Worm (Caenorhabditis elegans): ENCODE measurements around the gene mrps-18C.
"Not testable (repeated sequence)": the region's sequence is repeated elsewhere in the genome, so short reads cannot be mapped to it uniquely, and the experiment has no call there.

The mrps-18C gene

ce11 chrIII:4962886-4963285, 27.5 kb downstream of the mrps-18C start, which contains the start of gene C27F2.9 (continued):
- TF ChIP-seq ref-2 (tag; optimal IDR thresholded peaks at IDR 0.05) (peak; percentile 47), pha-2 (tag; optimal IDR thresholded peaks at IDR 0.05) (no peak), elt-2 (tag; optimal IDR thresholded peaks at IDR 0.05) (peak; percentile 61), ceh-34 (tag; optimal IDR thresholded peaks at IDR 0.05) (peak; percentile 51), odd-2 (tag; optimal IDR thresholded peaks at IDR 0.05) (no peak), nfya-1 (tag; optimal IDR thresholded peaks at IDR 0.05) (peak; percentile 82), pha-4 (tag; optimal IDR thresholded peaks at IDR 0.05) (no peak), ttx-3 (tag; optimal IDR thresholded peaks at IDR 0.05) (peak; percentile 36), syd-9 (tag; optimal IDR thresholded peaks at IDR 0.05) (no peak)

- TF ChIP-seq gmeb-2 (tag; optimal IDR thresholded peaks at IDR 0.05) (no peak), pros-1 (tag; optimal IDR thresholded peaks at IDR 0.05) (no peak), tbx-2 (tag; optimal IDR thresholded peaks at IDR 0.05) (no peak), ceh-45 (GFP tag; IDR thresholded peaks at IDR 0.05) (no peak), elt-4 (tag; optimal IDR thresholded peaks at IDR 0.05) (no peak), zip-5 (tag; optimal IDR thresholded peaks at IDR 0.05) (no peak), nfya-1 (tag; optimal IDR thresholded peaks at IDR 0.05) (no peak), ceh-48 (tag; optimal IDR thresholded peaks at IDR 0.05) (no peak), ets-4 (tag; optimal IDR thresholded peaks at IDR 0.05) (no peak), syd-9 (tag; optimal IDR thresholded peaks at IDR 0.05) (no peak), ceh-9 (tag; optimal IDR thresholded peaks at IDR 0.05) (no peak), K02D7.2 (tag; optimal IDR thresholded peaks at IDR 0.05) (no peak), mec-3 (tag; optimal IDR thresholded peaks at IDR 0.05; ENCODE audit: borderline replicate concordance) (no peak), sox-2 (GFP tag; IDR thresholded peaks at IDR 0.05) (no peak), fax-1 (tag; optimal IDR thresholded peaks at IDR 0.05) (no peak), ceh-30 (tag; optimal IDR thresholded peaks at IDR 0.05) (no peak), ahr-1 (tag; optimal IDR thresholded peaks at IDR 0.05) (no peak)
These were observed 29.9 kb downstream of the mrps-18C start, which contains the start of gene nca-2 for ce11 chrIII:4965271-4965670. Gene nca-2 (plus strand): TSS chrIII:4965571.

- TF ChIP-seq unc-42 (tag; optimal IDR thresholded peaks at IDR 0.05) (peak; percentile 97), ttx-3 (tag; optimal IDR thresholded peaks at IDR 0.05) (no peak)
These were observed 31.9 kb downstream of the mrps-18C start for ce11 chrIII:4967236-4967635.

ce11 chrIII:4968146-4968545, 32.8 kb downstream of the mrps-18C start:
- TF ChIP-seq unc-3 (GFP tag; conservative IDR thresholded peaks at IDR 0.05) (no peak), unc-3 (tag; optimal IDR thresholded peaks at IDR 0.05) (no peak), ceh-9 (tag; optimal IDR thresholded peaks at IDR 0.05) (no peak), sdc-2 (tag; optimal IDR thresholded peaks at IDR 0.05) (no peak), pha-2 (tag; optimal IDR thresholded peaks at IDR 0.05) (no peak), madf-2 (tag; optimal IDR thresholded peaks at IDR 0.05) (no peak), hlh-13 (GFP tag; optimal IDR thresholded peaks at IDR 0.05) (no peak)

ce11 chrIII:4980367-4980766, 45.0 kb downstream of the mrps-18C start, which contains the start of gene C27F2.6:
Gene C27F2.6 (minus strand): TSS chrIII:4980467.
- not testable (repeated sequence) for TF ChIP-seq K09A11.1 (tag; optimal IDR thresholded peaks at IDR 0.05; ENCODE audit: insufficient read depth); odd-2 (tag; optimal IDR thresholded peaks at IDR 0.05); eyg-1 (tag; optimal IDR thresholded peaks at IDR 0.05)

- TF ChIP-seq pros-1 (tag; optimal IDR thresholded peaks at IDR 0.05): no peak
- TF ChIP-seq gmeb-2 (tag; optimal IDR thresholded peaks at IDR 0.05): no peak
- no peak for TF ChIP-seq pha-2 (tag; optimal IDR thresholded peaks at IDR 0.05)
- no peak for TF ChIP-seq hlh-13 (GFP tag; optimal IDR thresholded peaks at IDR 0.05)
- TF ChIP-seq sdc-2 (tag; optimal IDR thresholded peaks at IDR 0.05): no peak
- no peak for TF ChIP-seq ceh-18 (tag; optimal IDR thresholded peaks at IDR 0.05)
- TF ChIP-seq pat-9 (tag; optimal IDR thresholded peaks at IDR 0.05): no peak
- TF ChIP-seq C38D4.7 (GFP tag; optimal IDR thresholded peaks at IDR 0.05): no peak
- no peak for TF ChIP-seq sox-4 (tag; optimal IDR thresholded peaks at IDR 0.05)
- TF ChIP-seq lin-11 (tag; optimal IDR thresholded peaks at IDR 0.05): no peak
- no peak for TF ChIP-seq K02D7.2 (tag; optimal IDR thresholded peaks at IDR 0.05)
- TF ChIP-seq ceh-9 (tag; optimal IDR thresholded peaks at IDR 0.05): no peak
These were observed 48.6 kb downstream of the mrps-18C start for ce11 chrIII:4983961-4984360.
